Comparison of ENCODE assay signal across 2 fruit fly cellular contexts in the genomic region with DNA sequence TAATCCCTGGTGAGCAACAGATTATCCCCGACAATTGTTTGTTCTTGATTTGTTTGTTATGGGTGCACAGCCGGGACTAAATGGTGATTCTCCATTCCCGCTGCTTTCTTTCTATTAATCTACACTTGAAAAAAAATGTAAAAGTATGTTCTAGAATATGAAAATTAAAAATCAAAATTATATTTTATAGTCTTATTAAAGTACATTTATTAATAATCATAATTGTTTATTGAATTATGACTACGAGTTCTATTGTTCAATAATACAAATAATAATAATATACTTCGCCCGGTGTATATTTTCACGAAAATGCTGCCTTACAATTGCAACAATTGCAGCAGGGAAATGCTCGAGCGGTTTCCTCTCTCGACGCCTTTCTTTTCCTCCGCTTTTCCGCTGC.
A peak's percentile ranks its signal among the peaks of the same experiment; 100 is the strongest.
TF ChIP-seq lines count a peak whose summit lies in the region.

No protein-coding gene starts in this region.

- TF ChIP-seq CTCF in whole organism, embryonic (GFP tag; optimal IDR thresholded peaks at IDR 0.05; lab: Kevin White, UChicago), result no peak

TF ChIP-seq in whole organism, embryonic, 481 proteins besides CTCF, POLR2A, EP300 and RAD21 (continues in another document):
- peak; percentile 23 for TF ChIP-seq phol (tag; optimal IDR thresholded peaks at IDR 0.05; lab: Kevin White, UChicago)
- peak in 1 of 2 experiments; percentile 16 for TF ChIP-seq tll (GFP tag; optimal IDR thresholded peaks at IDR 0.05; lab: Kevin White, UChicago)
- no peak for TF ChIP-seq CG11085 (GFP tag; IDR thresholded peaks at IDR 0.05; lab: Robert Waterston, UW)
- no peak for TF ChIP-seq p53 (GFP tag; optimal IDR thresholded peaks at IDR 0.05; lab: Kevin White, UChicago)
- no peak for TF ChIP-seq Usf (GFP tag; optimal IDR thresholded peaks at IDR 0.05; lab: Kevin White, UChicago)
- TF ChIP-seq Xrp1 (GFP tag; IDR thresholded peaks at IDR 0.05; lab: Robert Waterston, UW), result peak; percentile 47
- TF ChIP-seq fd64A (GFP tag; optimal IDR thresholded peaks at IDR 0.05; lab: Kevin White, UChicago), result no peak
- TF ChIP-seq crp (GFP tag; optimal IDR thresholded peaks at IDR 0.05; lab: Kevin White, UChicago), result no peak
- TF ChIP-seq CG2875 (GFP tag; optimal IDR thresholded peaks at IDR 0.05; lab: Kevin White, UChicago), result no peak
- no peak for TF ChIP-seq gsb-n (tag; optimal IDR thresholded peaks at IDR 0.05; lab: Kevin White, UChicago)
- TF ChIP-seq trem (tag; optimal IDR thresholded peaks at IDR 0.05; lab: Kevin White, UChicago), result peak; percentile 23
- peak; percentile 25 for TF ChIP-seq CG10267 (tag; optimal IDR thresholded peaks at IDR 0.05; lab: Kevin White, UChicago)
- TF ChIP-seq schlank (tag; optimal IDR thresholded peaks at IDR 0.05; lab: Kevin White, UChicago), result no peak
- peak; percentile 94 for TF ChIP-seq CG7271 (tag; optimal IDR thresholded peaks at IDR 0.05; lab: Kevin White, UChicago)
- peak; percentile 96 for TF ChIP-seq zen (tag; optimal IDR thresholded peaks at IDR 0.05; lab: Kevin White, UChicago)
- TF ChIP-seq CG9727 (GFP tag; optimal IDR thresholded peaks at IDR 0.05; lab: Kevin White, UChicago), result peak; percentile 67
- no peak for TF ChIP-seq CG2678 (tag; optimal IDR thresholded peaks at IDR 0.05; lab: Kevin White, UChicago)
- TF ChIP-seq Dip2 (GFP tag; IDR thresholded peaks at IDR 0.05; lab: Robert Waterston, UW), result no peak
- no peak for TF ChIP-seq ERR (GFP tag; optimal IDR thresholded peaks at IDR 0.05; lab: Kevin White, UChicago)
- TF ChIP-seq CG11560 (tag; IDR thresholded peaks at IDR 0.05; lab: Robert Waterston, UW), result no peak
- TF ChIP-seq Lpt (GFP tag; optimal IDR thresholded peaks at IDR 0.05; lab: Kevin White, UChicago), result no peak
- TF ChIP-seq prd (optimal IDR thresholded peaks at IDR 0.05; lab: Kevin White, UChicago), result no peak
- TF ChIP-seq prd (GFP tag; IDR thresholded peaks at IDR 0.05; lab: Robert Waterston, UW), result peak; percentile 84
- no peak for TF ChIP-seq CG17359 (tag; optimal IDR thresholded peaks at IDR 0.05; lab: Kevin White, UChicago)
- TF ChIP-seq gem (tag; optimal IDR thresholded peaks at IDR 0.05; lab: Kevin White, UChicago), result peak; percentile 50
- TF ChIP-seq CG15479 (GFP tag; optimal IDR thresholded peaks at IDR 0.05; lab: Kevin White, UChicago), result peak; percentile 99
- no peak for TF ChIP-seq CG17829 (tag; optimal IDR thresholded peaks at IDR 0.05; lab: Kevin White, UChicago)
- TF ChIP-seq pzg (GFP tag; optimal IDR thresholded peaks at IDR 0.05; lab: Kevin White, UChicago), result no peak
- TF ChIP-seq CG10979 (tag; optimal IDR thresholded peaks at IDR 0.05; lab: Kevin White, UChicago), result peak; percentile 57
- TF ChIP-seq twi (tag; optimal IDR thresholded peaks at IDR 0.05; lab: Kevin White, UChicago), result peak; percentile 22
- TF ChIP-seq fd102C (GFP tag; optimal IDR thresholded peaks at IDR 0.05; lab: Kevin White, UChicago), result peak; percentile 67
- TF ChIP-seq CG8924 (tag; optimal IDR thresholded peaks at IDR 0.05; lab: Kevin White, UChicago), result peak; percentile 32
- no peak for TF ChIP-seq E2f1 (GFP tag; IDR thresholded peaks at IDR 0.05; lab: Robert Waterston, UW)
- TF ChIP-seq CG15073 (GFP tag; optimal IDR thresholded peaks at IDR 0.05; lab: Kevin White, UChicago), result no peak
- TF ChIP-seq CG43689 (GFP tag; IDR thresholded peaks at IDR 0.05; lab: Robert Waterston, UW), result no peak
- no peak for TF ChIP-seq CG6689 (GFP tag; IDR thresholded peaks at IDR 0.05; lab: Robert Waterston, UW)
- TF ChIP-seq CG7928 (GFP tag; optimal IDR thresholded peaks at IDR 0.05; lab: Kevin White, UChicago), result no peak
- TF ChIP-seq zf30C (GFP tag; optimal IDR thresholded peaks at IDR 0.05; lab: Kevin White, UChicago), result peak; percentile 43
- no peak for TF ChIP-seq sug (tag; optimal IDR thresholded peaks at IDR 0.05; lab: Kevin White, UChicago)
- no peak for TF ChIP-seq MESR4 (GFP tag; optimal IDR thresholded peaks at IDR 0.05; lab: Kevin White, UChicago)
- TF ChIP-seq bsh (GFP tag; optimal IDR thresholded peaks at IDR 0.05; lab: Kevin White, UChicago), result peak in 1 of 2 experiments; percentile 3
- TF ChIP-seq Antp (GFP tag; optimal IDR thresholded peaks at IDR 0.05; lab: Kevin White, UChicago), result no peak
- TF ChIP-seq D (optimal IDR thresholded peaks at IDR 0.05; lab: Kevin White, UChicago), result no peak
- TF ChIP-seq D (GFP tag; optimal IDR thresholded peaks at IDR 0.05; lab: Kevin White, UChicago), result peak; percentile 1
- TF ChIP-seq CG2712 (tag; optimal IDR thresholded peaks at IDR 0.05; lab: Kevin White, UChicago), result peak; percentile 44

TF ChIP-seq in whole organism, prepupa, 60 proteins besides CTCF, POLR2A, EP300 and RAD21:
- TF ChIP-seq lz (GFP tag; optimal IDR thresholded peaks at IDR 0.05; lab: Kevin White, UChicago) (no peak), Eip78C (GFP tag; lab: Kevin White, UChicago) (peak; percentile 10)
